Worm (Caenorhabditis elegans) whole organism, L3 larva: ENCODE measurements around the gene srr-6.

Experiments used
- ceh-82 ChIP-seq: fragments of 150-350 bp; optimal IDR thresholded peaks from 2 replicates; lab custom pipeline; 2014; ENCODE audit warnings: missing biosample characterization, missing genetic modification characterization
- daf-12 ChIP-seq: fragments of 150-350 bp; optimal IDR thresholded peaks from 2 replicates; lab custom pipeline; 2014; ENCODE audit warnings: missing biosample characterization, missing genetic modification reagents, missing genetic modification characterization
- egl-27 ChIP-seq: sonication (generic microtip); optimal IDR thresholded peaks from 4 replicates; lab custom pipeline; 2017; ENCODE audit warnings: missing biosample characterization, missing genetic modification reagents, missing genetic modification characterization
- elt-2 ChIP-seq: sonication (generic microtip); optimal IDR thresholded peaks from 2 replicates; lab custom pipeline; 2016; ENCODE audit warnings: missing genetic modification reagents, mild to moderate bottlenecking, missing genetic modification characterization, missing compliant biosample characterization
- elt-3 ChIP-seq, 3 experiments: fragments of 150-350 bp in 1 of 3; sonication (generic microtip) in 2 of 3; optimal IDR thresholded peaks; 2 replicates in 2 of 3; 4 replicates in 1 of 3; lab custom pipeline; 2014 to 2017; ENCODE audit warnings: missing biosample characterization in 3 of 3, missing genetic modification characterization in 3 of 3
- fkh-2 ChIP-seq: fragments of 150-350 bp; optimal IDR thresholded peaks from 2 replicates; lab custom pipeline; 2014; ENCODE audit warnings: missing biosample characterization, missing genetic modification reagents, missing genetic modification characterization
- fos-1 ChIP-seq: fragments of 150-350 bp; optimal IDR thresholded peaks from 2 replicates; lab custom pipeline; 2014; ENCODE audit warnings: missing biosample characterization, missing genetic modification characterization
- lin-39 ChIP-seq: fragments of 150-350 bp; optimal IDR thresholded peaks from 2 replicates; lab custom pipeline; 2018; ENCODE audit warnings: missing biosample characterization, missing genetic modification reagents, missing genetic modification characterization
- nhr-11 ChIP-seq: fragments of 150-350 bp; optimal IDR thresholded peaks from 2 replicates; lab custom pipeline; 2014; ENCODE audit warnings: missing biosample characterization, missing genetic modification characterization
- nhr-237 ChIP-seq: fragments of 150-350 bp; optimal IDR thresholded peaks from 2 replicates; lab custom pipeline; 2014; ENCODE audit warnings: missing biosample characterization, missing genetic modification characterization
- pqm-1 ChIP-seq: fragments of 150-350 bp; optimal IDR thresholded peaks from 2 replicates; lab custom pipeline; 2017; ENCODE audit warnings: missing biosample characterization, missing genetic modification characterization, inconsistent platforms
- unc-39 ChIP-seq: sonication (generic microtip); optimal IDR thresholded peaks from 4 replicates; lab custom pipeline; 2017; ENCODE audit warnings: missing biosample characterization, missing genetic modification characterization
- zag-1 ChIP-seq: fragments of 150-350 bp; optimal IDR thresholded peaks from 2 replicates; lab custom pipeline; 2014; ENCODE audit warnings: missing biosample characterization, missing genetic modification characterization
- ztf-11 ChIP-seq: fragments of 150-350 bp; optimal IDR thresholded peaks from 2 replicates; lab custom pipeline; 2014; ENCODE audit warnings: missing biosample characterization, missing genetic modification characterization

ce11 chrV:5050073-5050599 lies 37.5 kb downstream of the srr-6 start:
- TF ChIP-seq lin-39: no peak
- TF ChIP-seq nhr-11 (tag; lab: Kevin White, UChicago): no peak
- TF ChIP-seq unc-39: no peak
- no peak for TF ChIP-seq ceh-82
- no peak for TF ChIP-seq elt-2
- no peak for TF ChIP-seq nhr-237 (tag; lab: Kevin White, UChicago)
- TF ChIP-seq pqm-1 (tag; lab: Kevin White, UChicago): no peak
- no peak for TF ChIP-seq ztf-11 (tag; lab: Kevin White, UChicago)
- TF ChIP-seq fos-1 (tag; lab: Kevin White, UChicago): no peak
- TF ChIP-seq daf-12: no peak
- no peak for TF ChIP-seq elt-3 (tag; optimal IDR thresholded peaks at IDR 0.05; lab: Kevin White, UChicago)
- no peak for TF ChIP-seq egl-27 (tag; lab: Kevin White, UChicago)
- TF ChIP-seq zag-1 (tag; lab: Kevin White, UChicago): no peak
- TF ChIP-seq fkh-2: no peak
